Fruit fly (Drosophila melanogaster) whole organism, adult: ENCODE data around the gene Gmap.

Experiments used
- CG11617 ChIP-seq: fragments of 200-800 bp; sonication (Bioruptor generic); optimal IDR thresholded peaks from 2 replicates; lab custom pipeline; 2017; ENCODE audit warnings: mild to moderate bottlenecking, missing biosample characterization, missing genetic modification reagents, missing genetic modification characterization
- CG12768 ChIP-seq: fragments of 200-800 bp; sonication (Bioruptor generic); optimal IDR thresholded peaks from 2 replicates; lab custom pipeline; 2017; ENCODE audit warnings: missing biosample characterization, missing genetic modification characterization, mild to moderate bottlenecking, moderate library complexity, missing genetic modification reagents
- CG14711 ChIP-seq: fragments of 200-800 bp; sonication (Bioruptor generic); optimal IDR thresholded peaks from 2 replicates; lab custom pipeline; 2018; ENCODE audit warnings: missing biosample characterization, mild to moderate bottlenecking, missing genetic modification characterization, moderate library complexity
- CG1620 ChIP-seq: fragments of 200-800 bp; sonication (Bioruptor generic); optimal IDR thresholded peaks from 2 replicates; lab custom pipeline; 2016; ENCODE audit warnings: missing biosample characterization, missing genetic modification characterization
- CG33017 ChIP-seq: fragments of 200-800 bp; sonication (Bioruptor generic); optimal IDR thresholded peaks from 2 replicates; lab custom pipeline; 2018; ENCODE audit warnings: missing biosample characterization, mild to moderate bottlenecking, missing genetic modification characterization, moderate library complexity
- CG5204 ChIP-seq: fragments of 200-800 bp; sonication (Bioruptor generic); optimal IDR thresholded peaks from 2 replicates; lab custom pipeline; 2016; ENCODE audit warnings: missing biosample characterization, missing genetic modification characterization
- CG7045 ChIP-seq: fragments of 200-800 bp; sonication (Bioruptor generic); optimal IDR thresholded peaks from 2 replicates; lab custom pipeline; 2017; ENCODE audit warnings: missing biosample characterization, mild to moderate bottlenecking, missing genetic modification characterization
- CG7101 ChIP-seq: fragments of 200-800 bp; sonication (Bioruptor generic); optimal IDR thresholded peaks from 2 replicates; lab custom pipeline; 2018; ENCODE audit warnings: missing biosample characterization, mild to moderate bottlenecking, missing genetic modification characterization, moderate library complexity
- Clk ChIP-seq: fragments of 200-800 bp; sonication (Bioruptor generic); optimal IDR thresholded peaks from 2 replicates; lab custom pipeline; 2017; ENCODE audit warnings: missing biosample characterization, missing genetic modification characterization
- Crg-1 ChIP-seq: fragments of 200-800 bp; sonication (Bioruptor generic); optimal IDR thresholded peaks from 2 replicates; lab custom pipeline; 2016; ENCODE audit warnings: missing biosample characterization, missing genetic modification characterization
- Hr96 ChIP-seq: fragments of 200-800 bp; sonication (Bioruptor generic); optimal IDR thresholded peaks from 2 replicates; lab custom pipeline; 2016; ENCODE audit warnings: missing biosample characterization, missing genetic modification characterization
- Mnt ChIP-seq: fragments of 200-800 bp; sonication (Bioruptor generic); optimal IDR thresholded peaks from 2 replicates; lab custom pipeline; 2016; ENCODE audit warnings: missing biosample characterization, mild to moderate bottlenecking, missing genetic modification characterization
- bab1 ChIP-seq: fragments of 200-800 bp; sonication (Bioruptor generic); optimal IDR thresholded peaks from 3 replicates; lab custom pipeline; 2019; ENCODE audit warnings: missing biosample characterization, mild to moderate bottlenecking, missing genetic modification characterization, moderate library complexity
- cic ChIP-seq: fragments of 200-800 bp; sonication (Bioruptor generic); optimal IDR thresholded peaks from 2 replicates; lab custom pipeline; 2017; ENCODE audit warnings: missing biosample characterization, mild to moderate bottlenecking, missing genetic modification characterization, moderate library complexity
- cnc ChIP-seq, 2 experiments: fragments of >200 bp; optimal IDR thresholded peaks; 2 replicates each; lab custom pipeline; 2017
- kay ChIP-seq: fragments of 200-800 bp; sonication (Bioruptor generic); peaks from one replicate; lab custom pipeline; 2016; ENCODE audit warnings: missing biosample characterization, missing genetic modification characterization, borderline replicate concordance
- ovo ChIP-seq: fragments of 200-800 bp; sonication (Bioruptor generic); optimal IDR thresholded peaks from 2 replicates; lab custom pipeline; 2016; ENCODE audit warnings: missing biosample characterization, missing genetic modification characterization
- pad ChIP-seq: fragments of 200-800 bp; sonication (Bioruptor generic); optimal IDR thresholded peaks from 3 replicates; lab custom pipeline; 2017; ENCODE audit warnings: missing biosample characterization, missing genetic modification characterization, mild to moderate bottlenecking, moderate library complexity, missing genetic modification reagents
- tj ChIP-seq: fragments of 200-800 bp; sonication (Bioruptor generic); optimal IDR thresholded peaks from 3 replicates; lab custom pipeline; 2017; ENCODE audit warnings: missing biosample characterization, mild to moderate bottlenecking, missing genetic modification characterization, moderate library complexity
- toe ChIP-seq: fragments of 200-800 bp; sonication (Bioruptor generic); optimal IDR thresholded peaks from 2 replicates; lab custom pipeline; 2016; ENCODE audit warnings: missing biosample characterization, missing genetic modification characterization

Gmap gene

dm6 chrX:15453121-15453520, 33.6 kb upstream of the Gmap start, which contains the start of gene CG11655:
CG11655 (plus strand) TSS chrX:15453471.
- TF ChIP-seq ovo (GFP tag; lab: Kevin White, UChicago) (peak; percentile 95), toe (peak; percentile 2), CG7045 (GFP tag; lab: Kevin White, UChicago) (peak; percentile 15), CG11617 (GFP tag; lab: Kevin White, UChicago) (peak; percentile 71), Clk (GFP tag; lab: Kevin White, UChicago) (no peak), CG5204 (GFP tag; lab: Kevin White, UChicago) (no peak), bab1 (GFP tag; lab: Kevin White, UChicago) (peak; percentile 67), pad (GFP tag; lab: Kevin White, UChicago) (peak; percentile 61), cic (GFP tag; lab: Kevin White, UChicago) (peak; percentile 54), Mnt (GFP tag; lab: Kevin White, UChicago) (peak; percentile 81), Hr96 (GFP tag; lab: Kevin White, UChicago) (peak; percentile 21), CG1620 (GFP tag; lab: Kevin White, UChicago) (peak; percentile 1), CG14711 (tag; lab: Kevin White, UChicago) (peak; percentile 43), CG12768 (GFP tag; lab: Kevin White, UChicago) (no peak), kay (GFP tag; lab: Kevin White, UChicago) (no peak), Crg-1 (GFP tag; lab: Kevin White, UChicago) (no peak), cnc (optimal IDR thresholded peaks at IDR 0.05; lab: Kevin White, UChicago) (no peak), CG33017 (tag; lab: Kevin White, UChicago) (peak; percentile 2), tj (GFP tag; lab: Kevin White, UChicago) (peak; percentile 59), CG7101 (tag; lab: Kevin White, UChicago) (peak; percentile 67)

- no peak for TF ChIP-seq cic (GFP tag; lab: Kevin White, UChicago)
- TF ChIP-seq CG12768 (GFP tag; lab: Kevin White, UChicago), result no peak
- TF ChIP-seq cnc (optimal IDR thresholded peaks at IDR 0.05; lab: Kevin White, UChicago), result no peak
- TF ChIP-seq bab1 (GFP tag; lab: Kevin White, UChicago), result peak; percentile 48
- no peak for TF ChIP-seq CG11617 (GFP tag; lab: Kevin White, UChicago)
- TF ChIP-seq ovo (GFP tag; lab: Kevin White, UChicago), result no peak
- TF ChIP-seq Mnt (GFP tag; lab: Kevin White, UChicago), result peak; percentile 19
- no peak for TF ChIP-seq tj (GFP tag; lab: Kevin White, UChicago)
- TF ChIP-seq toe, result no peak
- TF ChIP-seq CG14711 (tag; lab: Kevin White, UChicago), result peak; percentile 24
- TF ChIP-seq CG1620 (GFP tag; lab: Kevin White, UChicago), result peak; percentile 36
- no peak for TF ChIP-seq pad (GFP tag; lab: Kevin White, UChicago)
Observed at dm6 chrX:15462436-15462857, 24.3 kb upstream of the Gmap start, which contains the start of the genes shtd, CG6294 and CG6299. shtd (minus strand) TSS chrX:15462441. CG6294 (plus strand) TSS chrX:15462722. CG6299 (plus strand) TSS chrX:15462722.

dm6 chrX:15464531-15464930, 22.2 kb upstream of the Gmap start:
- TF ChIP-seq toe (no peak), CG33017 (tag; lab: Kevin White, UChicago) (no peak), cic (GFP tag; lab: Kevin White, UChicago) (peak; percentile 5)

dm6 chrX:15465410-15465809, 21.3 kb upstream of the Gmap start:
- TF ChIP-seq Hr96 (GFP tag; lab: Kevin White, UChicago), result no peak
- no peak for TF ChIP-seq CG7101 (tag; lab: Kevin White, UChicago)
- peak; percentile 97 for TF ChIP-seq pad (GFP tag; lab: Kevin White, UChicago)
- TF ChIP-seq CG5204 (GFP tag; lab: Kevin White, UChicago), result no peak
- TF ChIP-seq CG33017 (tag; lab: Kevin White, UChicago), result no peak
- TF ChIP-seq bab1 (GFP tag; lab: Kevin White, UChicago), result no peak
- peak; percentile 15 for TF ChIP-seq Mnt (GFP tag; lab: Kevin White, UChicago)
- peak; percentile 26 for TF ChIP-seq cic (GFP tag; lab: Kevin White, UChicago)
- TF ChIP-seq CG12768 (GFP tag; lab: Kevin White, UChicago), result no peak

dm6 chrX:15467402-15467941, 19.2 kb upstream of the Gmap start, which contains the start of the genes CG15642 and CG15641:
CG15642 (minus strand) TSS chrX:15467757.
CG15641 (plus strand) TSS chrX:15467891.
- TF ChIP-seq CG1620 (GFP tag; lab: Kevin White, UChicago) (no peak), CG11617 (GFP tag; lab: Kevin White, UChicago) (no peak), Mnt (GFP tag; lab: Kevin White, UChicago) (no peak), cic (GFP tag; lab: Kevin White, UChicago) (no peak), tj (GFP tag; lab: Kevin White, UChicago) (no peak), bab1 (GFP tag; lab: Kevin White, UChicago) (no peak), CG33017 (tag; lab: Kevin White, UChicago) (no peak), CG5204 (GFP tag; lab: Kevin White, UChicago) (no peak), CG7045 (GFP tag; lab: Kevin White, UChicago) (no peak), ovo (GFP tag; lab: Kevin White, UChicago) (no peak), Hr96 (GFP tag; lab: Kevin White, UChicago) (no peak), pad (GFP tag; lab: Kevin White, UChicago) (no peak), cnc (optimal IDR thresholded peaks at IDR 0.05; lab: Kevin White, UChicago) (no peak), CG7101 (tag; lab: Kevin White, UChicago) (no peak), kay (GFP tag; lab: Kevin White, UChicago) (no peak), CG12768 (GFP tag; lab: Kevin White, UChicago) (no peak), CG14711 (tag; lab: Kevin White, UChicago) (no peak), Clk (GFP tag; lab: Kevin White, UChicago) (no peak), toe (no peak)
